Fruit fly (Drosophila melanogaster) S2 (cell line): Measurements from ENCODE around the gene Aplip1.

Experiments
- CG8478 ChIP-seq: fragments of >200 bp; optimal IDR thresholded peaks from 2 replicates; lab custom pipeline; 2018
- CTCF ChIP-seq, 2 experiments: fragments of >200 bp; optimal IDR thresholded peaks; 2 replicates each; lab custom pipeline; 2018

- no peak for TF ChIP-seq CG8478 (lab: Kevin White, UChicago)
- no peak for TF ChIP-seq CTCF (optimal IDR thresholded peaks at IDR 0.05; lab: Kevin White, UChicago)
These were observed 29.9 kb upstream of the Aplip1 start for dm6 chr3L:1166266-1166665.
